Worm (Caenorhabditis elegans) whole organism, L4 larva: ENCODE data around the gene F59C12.4.

Source experiments
- D1046.2 ChIP-seq: fragments of 200-800 bp; sonication (Bioruptor generic); IDR thresholded peaks from 2 replicates; pipeline ENCODE4 v1.3.6; 2022; ENCODE audit warnings: missing genetic modification characterization, missing compliant biosample characterization
- F10B5.3 ChIP-seq: sonication (generic microtip); optimal IDR thresholded peaks from 2 replicates; lab custom pipeline; 2016; ENCODE audit warnings: mild to moderate bottlenecking, missing genetic modification characterization, missing compliant biosample characterization
- F26F4.8 ChIP-seq: fragments of 200-800 bp; sonication (Bioruptor generic); conservative IDR thresholded peaks from 2 replicates; pipeline ENCODE4 v1.3.6; 2022; ENCODE audit warnings: missing genetic modification characterization, missing compliant biosample characterization
- F37D6.2 ChIP-seq: sonication (generic microtip); optimal IDR thresholded peaks from 2 replicates; lab custom pipeline; 2016; ENCODE audit warnings: mild to moderate bottlenecking, missing genetic modification characterization, missing compliant biosample characterization
- F49E8.2 ChIP-seq: sonication (generic microtip); optimal IDR thresholded peaks from 2 replicates; lab custom pipeline; 2016; ENCODE audit warnings: missing compliant biosample characterization, mild to moderate bottlenecking, missing genetic modification characterization, borderline replicate concordance
- R02D3.7 ChIP-seq: fragments of 150-350 bp; sonication (generic microtip); optimal IDR thresholded peaks from 3 replicates; lab custom pipeline; 2014; ENCODE audit warnings: missing biosample characterization, missing genetic modification characterization
- Y48G9A.11 ChIP-seq: fragments of 200-800 bp; sonication (Bioruptor generic); IDR thresholded peaks from 2 replicates; pipeline ENCODE4 v1.3.6; 2022; ENCODE audit warnings: missing genetic modification reagents, missing genetic modification characterization, missing compliant biosample characterization
- ZK546.5 ChIP-seq, 2 experiments: sonication (generic microtip); optimal IDR thresholded peaks; 2 replicates each; lab custom pipeline; 2017; ENCODE audit warnings: missing biosample characterization in 2 of 2, missing genetic modification characterization in 2 of 2
- aly-2 ChIP-seq: sonication (generic microtip); optimal IDR thresholded peaks from 2 replicates; lab custom pipeline; 2018; ENCODE audit warnings: missing biosample characterization, missing genetic modification characterization
- ama-1 ChIP-seq: fragments of 150-350 bp; optimal IDR thresholded peaks from 2 replicates; lab custom pipeline; 2014; ENCODE audit warnings: inconsistent platforms, mixed read lengths
- arid-1 ChIP-seq: fragments of 200-800 bp; sonication (Bioruptor generic); conservative IDR thresholded peaks from 2 replicates; pipeline ENCODE4 v1.3.6; 2022; ENCODE audit warnings: missing genetic modification reagents, missing genetic modification characterization, missing compliant biosample characterization
- attf-4 ChIP-seq: sonication (generic microtip); optimal IDR thresholded peaks from 3 replicates; lab custom pipeline; 2017; ENCODE audit warnings: missing biosample characterization, missing genetic modification characterization
- ceh-20 ChIP-seq: fragments of 200-800 bp; sonication (Bioruptor generic); IDR thresholded peaks from 2 replicates; pipeline ENCODE4 v1.3.6; 2022; ENCODE audit warnings: missing genetic modification reagents, missing genetic modification characterization, missing compliant biosample characterization
- ceh-44 ChIP-seq: fragments of 200-800 bp; sonication (Bioruptor generic); IDR thresholded peaks from 2 replicates; pipeline ENCODE4 v1.3.6; 2022; ENCODE audit warnings: missing genetic modification reagents, missing genetic modification characterization, missing compliant biosample characterization
- ceh-62 ChIP-seq: sonication (generic microtip); optimal IDR thresholded peaks from 2 replicates; lab custom pipeline; 2017; ENCODE audit warnings: missing biosample characterization, missing genetic modification characterization
- ctbp-1 ChIP-seq: fragments of 200-800 bp; sonication (Bioruptor generic); IDR thresholded peaks from 2 replicates; pipeline ENCODE4 v1.3.6; 2022; ENCODE audit warnings: missing genetic modification reagents, missing genetic modification characterization, missing compliant biosample characterization
- daf-12 ChIP-seq: fragments of 150-350 bp; optimal IDR thresholded peaks from 2 replicates; lab custom pipeline; 2014; ENCODE audit warnings: missing biosample characterization, missing genetic modification reagents, missing genetic modification characterization
- daf-19 ChIP-seq: fragments of 200-800 bp; sonication (Bioruptor generic); conservative IDR thresholded peaks from 2 replicates; pipeline ENCODE4 v1.3.6; 2022; ENCODE audit warnings: missing genetic modification characterization, missing compliant biosample characterization
- daf-8 ChIP-seq: fragments of 200-800 bp; sonication (Bioruptor generic); IDR thresholded peaks from 2 replicates; pipeline ENCODE4 v1.3.6; 2022; ENCODE audit warnings: missing genetic modification characterization, missing compliant biosample characterization
- duxl-1 ChIP-seq: sonication (generic microtip); optimal IDR thresholded peaks from 2 replicates; lab custom pipeline; 2016; ENCODE audit warnings: mild to moderate bottlenecking, missing genetic modification characterization, moderate library complexity, missing compliant biosample characterization; ENCODE audit not compliant: poor library complexity
- dve-1 ChIP-seq: sonication (generic microtip); optimal IDR thresholded peaks from 2 replicates; lab custom pipeline; 2017; ENCODE audit warnings: antibody characterized with exemption, mild to moderate bottlenecking, missing genetic modification characterization, missing compliant biosample characterization; ENCODE audit not compliant: insufficient read depth
- egl-27 ChIP-seq: sonication (generic microtip); optimal IDR thresholded peaks from 3 replicates; lab custom pipeline; 2017; ENCODE audit warnings: missing biosample characterization, missing genetic modification reagents, missing genetic modification characterization
- fos-1 ChIP-seq: fragments of 150-350 bp; optimal IDR thresholded peaks from 2 replicates; lab custom pipeline; 2014; ENCODE audit warnings: missing biosample characterization, missing genetic modification characterization
- gei-8 ChIP-seq: fragments of 200-800 bp; sonication (Bioruptor generic); optimal IDR thresholded peaks from 2 replicates; lab custom pipeline; 2018; ENCODE audit warnings: mild to moderate bottlenecking, missing genetic modification characterization, missing compliant biosample characterization
- hlh-11 ChIP-seq: fragments of 200-800 bp; sonication (Bioruptor generic); optimal IDR thresholded peaks from 2 replicates; lab custom pipeline; 2018; ENCODE audit warnings: mild to moderate bottlenecking, missing genetic modification characterization, missing compliant biosample characterization
- hlh-30 ChIP-seq: sonication (generic microtip); optimal IDR thresholded peaks from 2 replicates; lab custom pipeline; 2017; ENCODE audit warnings: antibody characterized with exemption, mild to moderate bottlenecking, missing genetic modification characterization, missing compliant biosample characterization; ENCODE audit not compliant: insufficient read depth
- jun-1 ChIP-seq: fragments of 150-350 bp; optimal IDR thresholded peaks from 2 replicates; lab custom pipeline; 2014; ENCODE audit warnings: missing biosample characterization, missing genetic modification reagents, missing genetic modification characterization
- lin-1 ChIP-seq: fragments of 200-800 bp; sonication (Bioruptor generic); IDR thresholded peaks from 2 replicates; pipeline ENCODE4 v1.3.6; 2022; ENCODE audit warnings: missing genetic modification reagents, missing genetic modification characterization, missing compliant biosample characterization
- lin-13 ChIP-seq: fragments of 150-350 bp; optimal IDR thresholded peaks from 2 replicates; lab custom pipeline; 2014; ENCODE audit warnings: missing biosample characterization, missing genetic modification reagents, missing genetic modification characterization
- lin-38 ChIP-seq: fragments of 200-800 bp; sonication (Bioruptor generic); IDR thresholded peaks from 2 replicates; pipeline ENCODE4 v1.3.6; 2022; ENCODE audit warnings: missing genetic modification reagents, missing genetic modification characterization, missing compliant biosample characterization
- lir-3 ChIP-seq: sonication (generic microtip); optimal IDR thresholded peaks from 2 replicates; lab custom pipeline; 2016; ENCODE audit warnings: mild to moderate bottlenecking, missing genetic modification characterization, missing compliant biosample characterization
- madf-5 ChIP-seq, 2 experiments: fragments of 200-800 bp; sonication (Bioruptor generic); IDR thresholded peaks; 2 replicates each; pipeline ENCODE4 v1.3.6; 2022; ENCODE audit warnings: missing compliant biosample characterization in 2 of 2, missing genetic modification characterization in 2 of 2
- mdt-29 ChIP-seq: fragments of 200-800 bp; sonication (Bioruptor generic); IDR thresholded peaks from 2 replicates; pipeline ENCODE4 v1.3.6; 2022; ENCODE audit warnings: missing genetic modification reagents, missing genetic modification characterization, missing compliant biosample characterization
- mep-1 ChIP-seq: fragments of 150-350 bp; sonication (generic microtip); optimal IDR thresholded peaks from 3 replicates; lab custom pipeline; 2014; ENCODE audit warnings: missing biosample characterization, missing genetic modification characterization
- mxl-2 ChIP-seq: fragments of 200-800 bp; sonication (Bioruptor generic); conservative IDR thresholded peaks from 2 replicates; pipeline ENCODE4 v1.3.6; 2022; ENCODE audit warnings: missing genetic modification reagents, missing genetic modification characterization, missing compliant biosample characterization
- mxl-3 ChIP-seq: fragments of 200-800 bp; sonication (Bioruptor generic); optimal IDR thresholded peaks from 2 replicates; lab custom pipeline; 2018; ENCODE audit warnings: mild to moderate bottlenecking, missing genetic modification characterization, missing compliant biosample characterization
- nhr-111 ChIP-seq: fragments of 200-800 bp; sonication (Bioruptor generic); optimal IDR thresholded peaks from 2 replicates; lab custom pipeline; 2018; ENCODE audit warnings: mild to moderate bottlenecking, missing genetic modification characterization, missing compliant biosample characterization
- nhr-25 ChIP-seq: sonication (generic microtip); optimal IDR thresholded peaks from 2 replicates; lab custom pipeline; 2017; ENCODE audit warnings: missing genetic modification characterization, mild to moderate bottlenecking, missing compliant biosample characterization, antibody characterized with exemption, moderate library complexity, borderline replicate concordance; ENCODE audit not compliant: insufficient read depth
- nhr-41 ChIP-seq: fragments of 200-800 bp; sonication (Bioruptor generic); IDR thresholded peaks from 2 replicates; pipeline ENCODE4 v1.3.6; 2022; ENCODE audit warnings: missing genetic modification reagents, missing genetic modification characterization, missing compliant biosample characterization
- nhr-42 ChIP-seq: fragments of 200-800 bp; sonication (Bioruptor generic); IDR thresholded peaks from 2 replicates; pipeline ENCODE4 v1.3.6; 2022; ENCODE audit warnings: missing genetic modification characterization, missing compliant biosample characterization
- nhr-48 ChIP-seq: sonication (generic microtip); optimal IDR thresholded peaks from 2 replicates; lab custom pipeline; 2016; ENCODE audit warnings: mild to moderate bottlenecking, missing genetic modification characterization, missing compliant biosample characterization
- nhr-76 ChIP-seq: fragments of 150-350 bp; optimal IDR thresholded peaks from 2 replicates; lab custom pipeline; 2014; ENCODE audit warnings: missing biosample characterization, missing genetic modification characterization
- sdz-12 ChIP-seq: fragments of 200-800 bp; sonication (Bioruptor generic); optimal IDR thresholded peaks from 2 replicates; lab custom pipeline; 2018; ENCODE audit warnings: mild to moderate bottlenecking, missing genetic modification characterization, missing compliant biosample characterization
- skn-1 ChIP-seq: fragments of 150-350 bp; optimal IDR thresholded peaks from 2 replicates; lab custom pipeline; 2014; ENCODE audit warnings: missing biosample characterization, missing genetic modification characterization
- snpc-1.2 ChIP-seq: fragments of 200-800 bp; sonication (Bioruptor generic); IDR thresholded peaks from 2 replicates; pipeline ENCODE4 v1.3.6; 2022; ENCODE audit warnings: missing genetic modification reagents, missing genetic modification characterization, missing compliant biosample characterization
- unc-130 ChIP-seq: sonication (generic microtip); optimal IDR thresholded peaks from 2 replicates; lab custom pipeline; 2016; ENCODE audit warnings: missing genetic modification reagents, missing genetic modification characterization, missing compliant biosample characterization
- vab-7 ChIP-seq: fragments of 200-800 bp; sonication (Bioruptor generic); IDR thresholded peaks from 2 replicates; pipeline ENCODE4 v1.3.6; 2022; ENCODE audit warnings: missing genetic modification reagents, missing genetic modification characterization, missing compliant biosample characterization
- zfp-3 ChIP-seq: fragments of 200-800 bp; sonication (Bioruptor generic); conservative IDR thresholded peaks from 2 replicates; pipeline ENCODE4 v1.3.6; 2022; ENCODE audit warnings: missing genetic modification reagents, missing genetic modification characterization, missing compliant biosample characterization
- zip-11 ChIP-seq: fragments of 200-800 bp; sonication (Bioruptor generic); IDR thresholded peaks from 2 replicates; pipeline ENCODE4 v1.3.6; 2022; ENCODE audit warnings: missing genetic modification characterization, missing compliant biosample characterization
- zip-2 ChIP-seq: fragments of 150-350 bp; optimal IDR thresholded peaks from 2 replicates; lab custom pipeline; 2014; ENCODE audit warnings: missing biosample characterization, missing genetic modification characterization
- ztf-11 ChIP-seq: fragments of 150-350 bp; optimal IDR thresholded peaks from 2 replicates; lab custom pipeline; 2014; ENCODE audit warnings: missing biosample characterization, missing genetic modification characterization

F59C12.4 gene

DNA sequence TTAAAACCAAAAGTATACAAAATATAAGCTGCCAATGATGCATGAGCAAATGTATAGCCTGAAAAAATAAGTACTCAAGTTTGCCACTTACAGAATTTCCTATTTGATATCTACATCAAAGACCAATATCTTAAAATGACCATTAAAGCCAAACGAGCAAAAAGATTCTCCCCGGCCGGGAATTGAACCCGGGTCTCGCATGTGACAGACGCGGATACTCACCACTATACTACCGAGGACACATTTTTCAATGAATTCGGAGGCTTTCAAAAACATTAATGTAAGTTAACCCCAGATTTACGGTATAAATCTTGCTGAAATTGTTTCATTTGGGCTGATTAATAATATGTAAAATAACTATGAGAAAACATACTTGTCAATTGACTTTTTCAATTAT is 15.7 kb upstream of the F59C12.4 start (continued):
- peak; percentile 5 for TF ChIP-seq dve-1 (tag; lab: Kevin White, UChicago)
- no peak for TF ChIP-seq daf-8 (GFP tag; lab: Robert Waterston, UW)
- TF ChIP-seq nhr-111: no peak
- TF ChIP-seq F37D6.2: no peak
- TF ChIP-seq daf-12 (tag; lab: Kevin White, UChicago): no peak
- no peak for TF ChIP-seq ztf-11 (tag; lab: Kevin White, UChicago)
- no peak for TF ChIP-seq F10B5.3 (tag; lab: Kevin White, UChicago)
- no peak for TF ChIP-seq nhr-41 (GFP tag; lab: Robert Waterston, UW)
- no peak for TF ChIP-seq madf-5 (GFP tag; IDR thresholded peaks at IDR 0.05; lab: Robert Waterston, UW)
- TF ChIP-seq ama-1 (lab: Kevin White, UChicago): no peak
- TF ChIP-seq Y48G9A.11 (GFP tag; lab: Robert Waterston, UW): no peak
- no peak for TF ChIP-seq mxl-3 (GFP tag; lab: Kevin White, UChicago)
- no peak for TF ChIP-seq sdz-12
- TF ChIP-seq snpc-1.2 (GFP tag; lab: Robert Waterston, UW): no peak; the same call in 1 of the 2 replicates
- TF ChIP-seq zfp-3: no peak
- TF ChIP-seq F49E8.2: no peak
- no peak for TF ChIP-seq nhr-76 (tag; lab: Kevin White, UChicago)
- TF ChIP-seq lin-38 (GFP tag; lab: Robert Waterston, UW): peak; percentile 5; the same call in 1 of the 2 replicates
- TF ChIP-seq gei-8 (GFP tag; lab: Kevin White, UChicago): no peak
- no peak for TF ChIP-seq lin-13 (GFP tag; lab: Kevin White, UChicago)
- TF ChIP-seq ctbp-1 (GFP tag; lab: Robert Waterston, UW): no peak
- TF ChIP-seq attf-4: no peak
- TF ChIP-seq nhr-48 (tag; lab: Kevin White, UChicago): no peak
- no peak for TF ChIP-seq lir-3
- no peak for TF ChIP-seq nhr-25 (tag; lab: Kevin White, UChicago)
- no peak for TF ChIP-seq fos-1 (tag; lab: Kevin White, UChicago)
- no peak for TF ChIP-seq ceh-62 (tag; lab: Kevin White, UChicago)
- TF ChIP-seq arid-1 (GFP tag; lab: Robert Waterston, UW): 0 out of 2 replicates have a peak, but pooled peaks have one; percentile 12
- no peak for TF ChIP-seq R02D3.7 (tag; lab: Kevin White, UChicago)
- no peak for TF ChIP-seq duxl-1 (tag; lab: Kevin White, UChicago)
- no peak for TF ChIP-seq hlh-11 (tag; lab: Kevin White, UChicago)
- 0 out of 2 replicates have a peak, but pooled peaks have one; percentile 46 for TF ChIP-seq F26F4.8 (GFP tag; lab: Robert Waterston, UW)
- no peak for TF ChIP-seq D1046.2 (GFP tag; lab: Robert Waterston, UW)
- no peak for TF ChIP-seq mep-1 (tag; lab: Kevin White, UChicago)
- no peak for TF ChIP-seq lin-1
- TF ChIP-seq unc-130 (GFP tag; lab: Kevin White, UChicago): no peak
- no peak for TF ChIP-seq mxl-2 (GFP tag; lab: Robert Waterston, UW)
- 0 out of 2 replicates have a peak, but pooled peaks have one; percentile 13 for TF ChIP-seq mdt-29 (GFP tag; lab: Robert Waterston, UW)
- TF ChIP-seq egl-27 (tag; lab: Kevin White, UChicago): no peak
- no peak for TF ChIP-seq aly-2 (tag; lab: Kevin White, UChicago)
- 0 out of 2 replicates have a peak, but pooled peaks have one; percentile 8 for TF ChIP-seq ceh-44
- TF ChIP-seq daf-19 (GFP tag; lab: Robert Waterston, UW): no peak
- TF ChIP-seq hlh-30 (tag; lab: Kevin White, UChicago): peak; percentile 66
- TF ChIP-seq jun-1 (tag; lab: Kevin White, UChicago): no peak
- no peak for TF ChIP-seq skn-1 (tag; lab: Kevin White, UChicago)
- peak; percentile 41; the same call in 1 of the 2 replicates for TF ChIP-seq vab-7 (GFP tag; lab: Robert Waterston, UW)
- no peak for TF ChIP-seq nhr-42 (GFP tag; lab: Robert Waterston, UW)
- TF ChIP-seq zip-11 (GFP tag; lab: Robert Waterston, UW): no peak
- TF ChIP-seq ZK546.5 (tag; optimal IDR thresholded peaks at IDR 0.05; lab: Kevin White, UChicago): no peak
- no peak for TF ChIP-seq zip-2
- TF ChIP-seq ceh-20: 0 out of 2 replicates have a peak, but pooled peaks have one; percentile 8
